Worm (Caenorhabditis elegans) whole organism, L3 larva: ENCODE measurements around the gene F58F6.5.

ENCODE experiments used
- ceh-82 ChIP-seq: fragments of 150-350 bp; optimal IDR thresholded peaks from 2 replicates; lab custom pipeline; 2014; ENCODE audit warnings: missing biosample characterization, missing genetic modification characterization
- lin-39 ChIP-seq: fragments of 150-350 bp; optimal IDR thresholded peaks from 2 replicates; lab custom pipeline; 2018; ENCODE audit warnings: missing biosample characterization, missing genetic modification reagents, missing genetic modification characterization
- skn-1 ChIP-seq: fragments of 150-350 bp; optimal IDR thresholded peaks from 2 replicates; lab custom pipeline; 2014; ENCODE audit warnings: missing biosample characterization, missing genetic modification characterization
- snpc-4 ChIP-seq: fragments of 150-350 bp; optimal IDR thresholded peaks from 2 replicates; lab custom pipeline; 2014; ENCODE audit warnings: missing biosample characterization, missing genetic modification characterization

DNA sequence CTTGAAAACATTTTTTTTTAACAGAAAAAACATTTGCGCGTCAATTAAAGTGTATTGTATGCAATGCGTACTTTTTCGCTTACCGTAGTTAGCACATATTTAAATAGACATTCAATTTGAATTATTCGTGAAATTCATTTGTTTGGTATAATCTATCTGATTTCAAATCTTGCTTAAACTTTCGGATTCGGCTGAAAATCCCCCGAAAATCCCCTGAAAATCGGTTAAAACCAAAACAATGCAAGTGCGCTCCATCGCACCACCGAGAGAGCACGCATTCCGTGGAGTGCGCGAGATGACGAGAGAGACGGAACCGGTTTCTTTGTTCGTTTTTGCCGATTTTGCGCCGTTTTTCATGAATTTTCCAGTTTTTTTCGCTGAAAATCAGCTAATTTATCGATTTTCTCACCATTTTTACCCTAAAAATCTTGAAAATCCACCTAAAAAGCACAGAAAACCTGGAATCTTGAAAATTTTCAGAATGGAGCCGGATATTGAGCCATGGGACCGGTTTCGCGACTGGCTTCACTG is 14.7 kb upstream of the F58F6.5 start, which contains the start of gene F53H1.3:
- TF ChIP-seq ceh-82 (tag; lab: Kevin White, UChicago), result no peak
- TF ChIP-seq lin-39, result no peak
- no peak for TF ChIP-seq skn-1 (tag; lab: Kevin White, UChicago)
- no peak for TF ChIP-seq snpc-4 (tag; lab: Kevin White, UChicago)
